Worm (Caenorhabditis elegans): ENCODE measurements around the gene gfat-1.
A peak's percentile ranks its signal among the peaks of the same experiment; 100 is the strongest.

- TF ChIP-seq ceh-34 (tag; optimal IDR thresholded peaks at IDR 0.05) (no peak), dmd-4 (tag; optimal IDR thresholded peaks at IDR 0.05; ENCODE audit: borderline replicate concordance) (no peak), ceh-14 (tag; optimal IDR thresholded peaks at IDR 0.05) (no peak), fkh-10 (GFP tag; optimal IDR thresholded peaks at IDR 0.05) (no peak), pqm-1 (tag; optimal IDR thresholded peaks at IDR 0.05) (no peak), ceh-45 (GFP tag; IDR thresholded peaks at IDR 0.05) (no peak), nfya-1 (tag; optimal IDR thresholded peaks at IDR 0.05) (peak; percentile 17), rnt-1 (tag; optimal IDR thresholded peaks at IDR 0.05) (no peak)
These were observed 37.5 kb upstream of the gfat-1 start for ce11 chrII:11632689-11633088.
